Worm (Caenorhabditis elegans) whole organism, L2 larva: ENCODE data around the gene ttr-6.

Experiments used
- C34F6.9 ChIP-seq: fragments of 150-350 bp; optimal IDR thresholded peaks from 2 replicates; lab custom pipeline; 2014; ENCODE audit warnings: missing biosample characterization, missing genetic modification characterization
- ZK546.5 ChIP-seq: sonication (generic microtip); optimal IDR thresholded peaks from 2 replicates; lab custom pipeline; 2017; ENCODE audit warnings: missing biosample characterization, missing genetic modification characterization
- blmp-1 ChIP-seq: sonication (generic microtip); optimal IDR thresholded peaks from 2 replicates; lab custom pipeline; 2017; ENCODE audit warnings: missing genetic modification characterization, mild to moderate bottlenecking, missing compliant biosample characterization, antibody characterized with exemption, moderate library complexity; ENCODE audit not compliant: insufficient read depth
- ceh-82 ChIP-seq: fragments of 150-350 bp; optimal IDR thresholded peaks from 2 replicates; lab custom pipeline; 2014; ENCODE audit warnings: missing biosample characterization, missing genetic modification characterization
- crh-2 ChIP-seq: sonication (generic microtip); optimal IDR thresholded peaks from 2 replicates; lab custom pipeline; 2017; ENCODE audit warnings: missing biosample characterization, missing genetic modification characterization
- fos-1 ChIP-seq: fragments of 150-350 bp; optimal IDR thresholded peaks from 2 replicates; lab custom pipeline; 2014; ENCODE audit warnings: missing biosample characterization, missing genetic modification characterization
- lsy-2 ChIP-seq, 2 experiments: fragments of 150-350 bp in 1 of 2; sonication (generic microtip) in 1 of 2; optimal IDR thresholded peaks; 2 replicates each; lab custom pipeline; 2014 to 2017; ENCODE audit warnings: missing biosample characterization in 2 of 2, missing genetic modification characterization in 2 of 2
- mab-5 ChIP-seq: fragments of 150-350 bp; optimal IDR thresholded peaks from 2 replicates; lab custom pipeline; 2014; ENCODE audit warnings: missing biosample characterization, missing genetic modification characterization
- nhr-10 ChIP-seq: sonication (generic microtip); optimal IDR thresholded peaks from 2 replicates; lab custom pipeline; 2017; ENCODE audit warnings: missing biosample characterization, missing genetic modification characterization
- nhr-12 ChIP-seq: fragments of 150-350 bp; optimal IDR thresholded peaks from 2 replicates; lab custom pipeline; 2014; ENCODE audit warnings: missing biosample characterization, missing genetic modification characterization
- nhr-129 ChIP-seq: fragments of 150-350 bp; optimal IDR thresholded peaks from 2 replicates; lab custom pipeline; 2014; ENCODE audit warnings: missing biosample characterization, missing genetic modification characterization
- nhr-25 ChIP-seq: fragments of 150-350 bp; sonication (generic microtip); optimal IDR thresholded peaks from 3 replicates; lab custom pipeline; 2014; ENCODE audit warnings: missing biosample characterization, missing genetic modification characterization
- nhr-6 ChIP-seq: fragments of 150-350 bp; optimal IDR thresholded peaks from 2 replicates; lab custom pipeline; 2014; ENCODE audit warnings: missing biosample characterization, missing genetic modification characterization
- peb-1 ChIP-seq: fragments of 150-350 bp; optimal IDR thresholded peaks from 2 replicates; lab custom pipeline; 2014; ENCODE audit warnings: missing biosample characterization, missing genetic modification characterization
- sma-3 ChIP-seq: sonication (generic microtip); optimal IDR thresholded peaks from 2 replicates; lab custom pipeline; 2016; ENCODE audit warnings: missing genetic modification reagents, missing genetic modification characterization, missing compliant biosample characterization
- sma-9 ChIP-seq, 2 experiments: fragments of 150-350 bp in 1 of 2; sonication (generic microtip) in 1 of 2; optimal IDR thresholded peaks; 2 replicates each; lab custom pipeline; 2014 to 2016; ENCODE audit warnings: missing genetic modification characterization in 2 of 2, mild to moderate bottlenecking in 1 of 2, missing biosample characterization in 1 of 2, missing compliant biosample characterization in 1 of 2, missing genetic modification reagents in 1 of 2, moderate library complexity in 1 of 2
- unc-55 ChIP-seq: fragments of 150-350 bp; sonication (generic microtip); optimal IDR thresholded peaks from 3 replicates; lab custom pipeline; 2014; ENCODE audit warnings: missing biosample characterization, missing genetic modification reagents, missing genetic modification characterization
- unc-62 ChIP-seq: fragments of 150-350 bp; optimal IDR thresholded peaks from 2 replicates; lab custom pipeline; 2014; ENCODE audit warnings: missing biosample characterization, missing genetic modification reagents, missing genetic modification characterization

The ttr-6 gene

DNA sequence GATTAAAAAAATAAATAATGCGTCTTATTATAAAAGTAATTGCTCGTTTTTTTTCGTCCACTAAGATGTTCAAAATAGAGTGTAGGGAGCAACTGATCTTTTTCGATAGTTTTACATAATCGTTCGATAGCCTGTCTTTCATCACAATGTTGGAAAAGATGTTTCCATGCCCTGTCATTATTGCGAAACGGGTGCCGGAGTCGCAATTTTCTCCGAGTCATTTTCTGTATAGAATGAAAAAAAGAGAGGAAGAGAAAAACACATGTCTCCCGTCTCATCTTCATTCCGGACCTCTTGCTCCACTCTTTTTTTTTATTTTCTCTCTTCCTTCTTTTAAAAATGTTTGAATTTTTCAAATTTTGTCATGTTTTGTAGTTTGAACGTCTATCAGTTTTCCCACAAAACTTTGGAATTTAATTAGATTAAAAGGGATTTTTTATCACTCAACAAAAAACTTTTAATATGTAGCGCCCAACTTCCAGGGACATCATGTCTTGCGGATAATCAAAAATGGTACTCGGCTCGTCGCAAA lies 44.0 kb downstream of the ttr-6 start, which contains the start of gene svh-2:
Gene svh-2 (plus strand): TSS at position 482 of the 532 bp plus-strand sequence.
- TF ChIP-seq nhr-129 (tag; lab: Kevin White, UChicago): peak; percentile 5
- TF ChIP-seq nhr-6 (tag; lab: Kevin White, UChicago): no peak
- TF ChIP-seq unc-55 (GFP tag; lab: Kevin White, UChicago): peak; percentile 11
- TF ChIP-seq C34F6.9 (tag; lab: Kevin White, UChicago): peak; percentile 22

DNA sequence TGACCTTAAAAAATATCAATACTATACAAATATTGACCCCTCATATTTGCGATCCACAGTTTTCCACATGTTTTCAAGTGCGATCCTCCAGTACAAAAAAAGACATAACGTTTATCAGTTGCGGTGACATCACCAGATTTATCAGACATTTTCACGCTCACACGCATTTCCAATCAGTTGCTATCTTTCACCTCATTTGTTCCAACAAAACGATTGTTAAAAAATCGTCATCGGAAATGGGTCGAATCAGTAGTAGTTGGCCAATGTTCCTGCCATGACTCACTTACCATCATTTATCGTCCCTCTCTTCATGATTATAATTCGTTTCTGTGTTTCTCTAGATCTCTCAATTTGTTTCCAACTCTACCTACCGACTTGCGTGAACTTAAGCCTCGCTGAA lies 45.2 kb downstream of the ttr-6 start:
- TF ChIP-seq nhr-12 (tag; lab: Kevin White, UChicago) (no peak), ZK546.5 (tag; lab: Kevin White, UChicago) (no peak), peb-1 (tag; lab: Kevin White, UChicago) (no peak), nhr-10 (tag; lab: Kevin White, UChicago) (no peak), sma-9 (GFP tag; optimal IDR thresholded peaks at IDR 0.05; lab: Kevin White, UChicago) (peak; percentile 57), sma-9 (tag; optimal IDR thresholded peaks at IDR 0.05; lab: Kevin White, UChicago) (no peak), ceh-82 (tag; lab: Kevin White, UChicago) (no peak), fos-1 (peak; percentile 81), sma-3 (GFP tag; lab: Kevin White, UChicago) (peak; percentile 39), crh-2 (peak; percentile 41), mab-5 (tag; lab: Kevin White, UChicago) (no peak), nhr-129 (tag; lab: Kevin White, UChicago) (peak; percentile 3)

DNA sequence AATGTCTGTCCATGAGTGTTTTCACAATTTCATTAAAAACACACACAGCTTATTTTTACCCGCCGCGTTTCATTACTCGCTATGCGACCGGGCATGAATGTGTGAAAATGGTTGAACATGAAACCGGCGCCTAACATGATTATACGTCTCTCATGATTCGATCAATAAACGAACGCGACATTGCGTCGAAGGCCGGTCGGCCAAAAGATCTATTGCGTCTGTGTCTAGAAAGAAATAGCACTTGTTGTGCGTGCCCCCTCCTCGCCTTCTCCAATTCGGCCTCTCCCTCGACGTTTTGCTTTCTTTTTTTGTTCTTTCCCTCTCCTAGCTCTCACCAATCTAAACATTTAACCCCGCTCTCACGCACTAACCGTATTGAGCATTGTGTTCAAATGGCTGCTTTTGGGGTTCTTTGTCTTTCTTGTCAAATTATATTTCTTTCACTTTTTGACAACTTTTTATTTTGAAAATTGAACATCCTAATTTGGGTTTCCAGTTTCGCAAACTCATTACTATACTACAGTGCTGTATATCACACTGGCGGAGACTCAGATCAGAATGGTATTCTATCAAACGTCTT lies 45.8 kb downstream of the ttr-6 start:
- TF ChIP-seq nhr-129 (tag; lab: Kevin White, UChicago) (peak; percentile 43), nhr-25 (tag; lab: Kevin White, UChicago) (no peak), ceh-82 (tag; lab: Kevin White, UChicago) (no peak), blmp-1 (tag; lab: Kevin White, UChicago) (peak; percentile 4), lsy-2 (tag; optimal IDR thresholded peaks at IDR 0.05; lab: Kevin White, UChicago) (no peak), C34F6.9 (tag; lab: Kevin White, UChicago) (peak; percentile 30), unc-62 (no peak), fos-1 (no peak)
